Worm (Caenorhabditis elegans) whole organism, mixed stage, embryonic: Measurements from ENCODE around the gene srx-67.

Experiments used
- M03D4.4 ChIP-seq: sonication (generic microtip); optimal IDR thresholded peaks from 2 replicates; lab custom pipeline; 2017; ENCODE audit warnings: mild to moderate bottlenecking, missing genetic modification characterization, missing compliant biosample characterization
- bed-3 ChIP-seq: fragments of 200-800 bp; sonication (Bioruptor generic); optimal IDR thresholded peaks from 3 replicates; lab custom pipeline; 2018; ENCODE audit warnings: mild to moderate bottlenecking, missing genetic modification characterization, moderate library complexity, missing compliant biosample characterization
- blmp-1 ChIP-seq: fragments of 150-350 bp; optimal IDR thresholded peaks from 2 replicates; lab custom pipeline; 2014; ENCODE audit warnings: missing biosample characterization, missing genetic modification characterization
- ceh-39 ChIP-seq: fragments of 150-350 bp; optimal IDR thresholded peaks from 2 replicates; lab custom pipeline; 2014; ENCODE audit warnings: missing biosample characterization, missing genetic modification characterization
- ceh-43 ChIP-seq: fragments of 200-800 bp; sonication (Bioruptor generic); optimal IDR thresholded peaks from 2 replicates; lab custom pipeline; 2018; ENCODE audit warnings: mild to moderate bottlenecking, missing genetic modification characterization, moderate library complexity, missing compliant biosample characterization
- ces-1 ChIP-seq: fragments of 150-350 bp; optimal IDR thresholded peaks from 2 replicates; lab custom pipeline; 2014; ENCODE audit warnings: missing biosample characterization, missing genetic modification reagents, missing genetic modification characterization
- cnd-1 ChIP-seq: fragments of 200-800 bp; sonication (Bioruptor generic); optimal IDR thresholded peaks from 2 replicates; lab custom pipeline; 2018; ENCODE audit warnings: mild to moderate bottlenecking, missing genetic modification characterization, missing compliant biosample characterization
- drap-1 ChIP-seq: fragments of 200-800 bp; sonication (Bioruptor generic); optimal IDR thresholded peaks from 3 replicates; lab custom pipeline; 2018; ENCODE audit warnings: mild to moderate bottlenecking, missing genetic modification characterization, missing compliant biosample characterization
- elt-1 ChIP-seq: sonication (generic microtip); optimal IDR thresholded peaks from 2 replicates; lab custom pipeline; 2017; ENCODE audit warnings: missing genetic modification characterization, mild to moderate bottlenecking, missing compliant biosample characterization, antibody characterized with exemption, moderate library complexity, borderline replicate concordance; ENCODE audit not compliant: insufficient read depth
- elt-3 ChIP-seq: fragments of 150-350 bp; optimal IDR thresholded peaks from 2 replicates; lab custom pipeline; 2014; ENCODE audit warnings: missing biosample characterization, missing genetic modification characterization
- flh-1 ChIP-seq: fragments of 200-800 bp; sonication (Bioruptor generic); optimal IDR thresholded peaks from 2 replicates; lab custom pipeline; 2018; ENCODE audit warnings: mild to moderate bottlenecking, missing genetic modification characterization, moderate library complexity, missing compliant biosample characterization
- ham-2 ChIP-seq: fragments of 200-800 bp; sonication (Bioruptor generic); optimal IDR thresholded peaks from 2 replicates; lab custom pipeline; 2018; ENCODE audit warnings: mild to moderate bottlenecking, missing genetic modification characterization, missing compliant biosample characterization
- hlh-1 ChIP-seq: fragments of 150-350 bp; optimal IDR thresholded peaks from 2 replicates; lab custom pipeline; 2014; ENCODE audit warnings: missing biosample characterization, missing genetic modification reagents, missing genetic modification characterization
- lin-13 ChIP-seq: fragments of 150-350 bp; optimal IDR thresholded peaks from 2 replicates; lab custom pipeline; 2014; ENCODE audit warnings: missing biosample characterization, missing genetic modification characterization
- lin-32 ChIP-seq: fragments of 200-800 bp; sonication (Bioruptor generic); optimal IDR thresholded peaks from 2 replicates; lab custom pipeline; 2018; ENCODE audit warnings: mild to moderate bottlenecking, missing genetic modification characterization, missing compliant biosample characterization
- mab-5 ChIP-seq: fragments of 150-350 bp; optimal IDR thresholded peaks from 2 replicates; lab custom pipeline; 2014; ENCODE audit warnings: missing biosample characterization, missing genetic modification characterization
- mls-2 ChIP-seq: sonication (generic microtip); optimal IDR thresholded peaks from 2 replicates; lab custom pipeline; 2016; ENCODE audit warnings: mild to moderate bottlenecking, missing genetic modification characterization, moderate library complexity, missing compliant biosample characterization
- nhr-2 ChIP-seq: fragments of 150-350 bp; optimal IDR thresholded peaks from 2 replicates; lab custom pipeline; 2014; ENCODE audit warnings: missing biosample characterization, missing genetic modification characterization
- nhr-237 ChIP-seq: fragments of 150-350 bp; optimal IDR thresholded peaks from 2 replicates; lab custom pipeline; 2014; ENCODE audit warnings: missing biosample characterization, missing genetic modification characterization
- nhr-28 ChIP-seq: fragments of 150-350 bp; optimal IDR thresholded peaks from 2 replicates; lab custom pipeline; 2014; ENCODE audit warnings: missing biosample characterization, missing genetic modification characterization
- nhr-76 ChIP-seq: sonication (generic microtip); optimal IDR thresholded peaks from 2 replicates; lab custom pipeline; 2017; ENCODE audit warnings: missing biosample characterization, missing genetic modification characterization
- pha-4 ChIP-seq: fragments of 150-350 bp; optimal IDR thresholded peaks from 2 replicates; lab custom pipeline; 2018; ENCODE audit warnings: missing biosample characterization, missing genetic modification reagents, missing genetic modification characterization
- sem-2 ChIP-seq: fragments of 200-800 bp; sonication (Bioruptor generic); optimal IDR thresholded peaks from 2 replicates; lab custom pipeline; 2018; ENCODE audit warnings: mild to moderate bottlenecking, missing genetic modification characterization, missing compliant biosample characterization
- snpc-4 ChIP-seq: fragments of 150-350 bp; optimal IDR thresholded peaks from 2 replicates; lab custom pipeline; 2014; ENCODE audit warnings: missing biosample characterization, missing genetic modification characterization
- sptf-1 ChIP-seq: sonication (generic microtip); optimal IDR thresholded peaks from 2 replicates; lab custom pipeline; 2017; ENCODE audit warnings: mild to moderate bottlenecking, missing genetic modification characterization, moderate library complexity, missing compliant biosample characterization
- tbx-8 ChIP-seq: fragments of 200-800 bp; sonication (Bioruptor generic); optimal IDR thresholded peaks from 2 replicates; lab custom pipeline; 2018; ENCODE audit warnings: mild to moderate bottlenecking, missing genetic modification characterization, moderate library complexity, missing compliant biosample characterization
- unc-120 ChIP-seq: sonication (generic microtip); optimal IDR thresholded peaks from 2 replicates; lab custom pipeline; 2017; ENCODE audit warnings: missing genetic modification characterization, missing compliant biosample characterization; ENCODE audit not compliant: poor library complexity, severe bottlenecking
- unc-39 ChIP-seq: fragments of 150-350 bp; optimal IDR thresholded peaks from 2 replicates; lab custom pipeline; 2014; ENCODE audit warnings: missing biosample characterization, missing genetic modification characterization
- unc-62 ChIP-seq: fragments of 150-350 bp; optimal IDR thresholded peaks from 2 replicates; lab custom pipeline; 2014; ENCODE audit warnings: missing biosample characterization, missing genetic modification reagents, missing genetic modification characterization
- zip-8 ChIP-seq: fragments of 150-350 bp; optimal IDR thresholded peaks from 2 replicates; lab custom pipeline; 2014; ENCODE audit warnings: missing biosample characterization, missing genetic modification characterization
- ztf-11 ChIP-seq: fragments of 150-350 bp; optimal IDR thresholded peaks from 2 replicates; lab custom pipeline; 2014; ENCODE audit warnings: missing biosample characterization, missing genetic modification characterization

Gene srx-67

ce11 chrV:3894661-3895060 lies 21.9 kb upstream of the srx-67 start, which contains the start of gene sre-9:
TSS of gene sre-9 (plus strand) at chrV:3894961.
- TF ChIP-seq elt-3 (tag; lab: Kevin White, UChicago) (no peak), nhr-76 (tag; lab: Kevin White, UChicago) (no peak), nhr-237 (tag; lab: Kevin White, UChicago) (no peak), drap-1 (no peak), elt-1 (tag; lab: Kevin White, UChicago) (no peak), lin-13 (tag; lab: Kevin White, UChicago) (no peak), zip-8 (tag; lab: Kevin White, UChicago) (no peak), ztf-11 (tag; lab: Kevin White, UChicago) (no peak), ham-2 (GFP tag; lab: Kevin White, UChicago) (no peak), nhr-28 (tag; lab: Kevin White, UChicago) (no peak), M03D4.4 (tag; lab: Kevin White, UChicago) (no peak), ces-1 (GFP tag; lab: Kevin White, UChicago) (no peak), unc-62 (GFP tag; lab: Kevin White, UChicago) (no peak), hlh-1 (no peak), ceh-39 (tag; lab: Kevin White, UChicago) (no peak), pha-4 (tag; lab: Kevin White, UChicago) (no peak), mab-5 (no peak), bed-3 (GFP tag; lab: Kevin White, UChicago) (no peak)

- TF ChIP-seq unc-120 (tag; lab: Kevin White, UChicago) (no peak), zip-8 (tag; lab: Kevin White, UChicago) (peak; percentile 99), tbx-8 (GFP tag; lab: Kevin White, UChicago) (no peak), drap-1 (no peak), ceh-43 (GFP tag; lab: Kevin White, UChicago) (no peak)
Observed at ce11 chrV:3896018-3896417, 20.6 kb upstream of the srx-67 start.

- no peak for TF ChIP-seq flh-1 (GFP tag; lab: Kevin White, UChicago)
- no peak for TF ChIP-seq tbx-8 (GFP tag; lab: Kevin White, UChicago)
- no peak for TF ChIP-seq ces-1 (GFP tag; lab: Kevin White, UChicago)
- no peak for TF ChIP-seq nhr-2 (tag; lab: Kevin White, UChicago)
- TF ChIP-seq M03D4.4 (tag; lab: Kevin White, UChicago): no peak
- no peak for TF ChIP-seq pha-4 (tag; lab: Kevin White, UChicago)
- no peak for TF ChIP-seq mls-2 (tag; lab: Kevin White, UChicago)
Observed at ce11 chrV:3900102-3900501, 16.5 kb upstream of the srx-67 start, which contains the start of gene irld-22. TSS of gene irld-22 (minus strand) at chrV:3900202.

- TF ChIP-seq drap-1 (no peak), blmp-1 (tag; lab: Kevin White, UChicago) (no peak), nhr-28 (tag; lab: Kevin White, UChicago) (no peak), unc-39 (tag; lab: Kevin White, UChicago) (no peak), elt-3 (tag; lab: Kevin White, UChicago) (no peak), nhr-2 (tag; lab: Kevin White, UChicago) (no peak), hlh-1 (no peak), ham-2 (GFP tag; lab: Kevin White, UChicago) (no peak), unc-62 (GFP tag; lab: Kevin White, UChicago) (no peak), elt-1 (tag; lab: Kevin White, UChicago) (no peak), sptf-1 (tag; lab: Kevin White, UChicago) (no peak), cnd-1 (tag; lab: Kevin White, UChicago) (no peak), ces-1 (GFP tag; lab: Kevin White, UChicago) (no peak), pha-4 (tag; lab: Kevin White, UChicago) (no peak), ceh-43 (GFP tag; lab: Kevin White, UChicago) (no peak), nhr-237 (tag; lab: Kevin White, UChicago) (no peak), mab-5 (no peak), sem-2 (GFP tag; lab: Kevin White, UChicago) (no peak), snpc-4 (no peak), lin-32 (GFP tag; lab: Kevin White, UChicago) (no peak)
Observed at ce11 chrV:3902458-3903157, 14.0 kb upstream of the srx-67 start, which contains the start of the genes str-229 and srh-190. TSS of gene str-229 (minus strand) at chrV:3902558. TSS of gene srh-190 (plus strand) at chrV:3903107.
